Fruit fly (Drosophila melanogaster) whole organism, embryonic: ENCODE data around the gene nAChRbeta1.

Experiments
- Atf6 ChIP-seq: fragments of 200-800 bp; sonication (Bioruptor generic); IDR thresholded peaks from 2 replicates; pipeline ENCODE4 v1.3.6; 2022; ENCODE audit warnings: missing biosample characterization, missing genetic modification characterization
- CG10366 ChIP-seq: fragments of 200-800 bp; sonication (Bioruptor generic); IDR thresholded peaks from 2 replicates; pipeline ENCODE4 v1.3.6; 2022; ENCODE audit warnings: missing biosample characterization, missing genetic modification characterization
- CG11456 ChIP-seq: fragments of 200-800 bp; sonication (Bioruptor generic); IDR thresholded peaks from 3 replicates; pipeline ENCODE4 v1.3.6; 2022; ENCODE audit warnings: missing biosample characterization, missing genetic modification characterization
- CG11696 ChIP-seq: fragments of 200-800 bp; sonication (Bioruptor generic); IDR thresholded peaks from 2 replicates; pipeline ENCODE4 v1.3.6; 2022; ENCODE audit warnings: missing biosample characterization, missing genetic modification characterization
- CG13775 ChIP-seq: fragments of 200-800 bp; sonication (Bioruptor generic); optimal IDR thresholded peaks from 3 replicates; lab custom pipeline; 2017; ENCODE audit warnings: missing biosample characterization, mild to moderate bottlenecking, missing genetic modification characterization
- CG13894 ChIP-seq: fragments of 200-800 bp; sonication (Bioruptor generic); optimal IDR thresholded peaks from 3 replicates; lab custom pipeline; 2018; ENCODE audit warnings: missing biosample characterization, mild to moderate bottlenecking, missing genetic modification characterization, moderate library complexity
- CG14965 ChIP-seq: fragments of 200-800 bp; sonication (Bioruptor generic); optimal IDR thresholded peaks from 2 replicates; lab custom pipeline; 2016; ENCODE audit warnings: missing biosample characterization, missing genetic modification characterization, borderline replicate concordance
- CG16779 ChIP-seq: fragments of 200-800 bp; sonication (Bioruptor generic); IDR thresholded peaks from 2 replicates; pipeline ENCODE4 v1.3.6; 2022; ENCODE audit warnings: missing biosample characterization, missing genetic modification characterization
- CG17612 ChIP-seq: fragments of 200-800 bp; sonication (Bioruptor generic); IDR thresholded peaks from 2 replicates; pipeline ENCODE4 v1.3.6; 2022; ENCODE audit warnings: missing biosample characterization, missing genetic modification characterization
- CG32532 ChIP-seq: fragments of 200-800 bp; sonication (Bioruptor generic); IDR thresholded peaks from 2 replicates; pipeline ENCODE4 v1.3.6; 2022; ENCODE audit warnings: missing biosample characterization, missing genetic modification characterization
- CG34422 ChIP-seq: fragments of 200-800 bp; sonication (Bioruptor generic); IDR thresholded peaks from 3 replicates; pipeline ENCODE4 v1.3.6; 2022; ENCODE audit warnings: missing biosample characterization, missing genetic modification characterization
- CG3726 ChIP-seq: fragments of 200-800 bp; sonication (Bioruptor generic); IDR thresholded peaks from 3 replicates; pipeline ENCODE4, ENCODE4 v1.3.6; 2022; ENCODE audit warnings: missing biosample characterization, missing genetic modification characterization
- CG7839 ChIP-seq: fragments of 200-800 bp; sonication (Bioruptor generic); optimal IDR thresholded peaks from 3 replicates; lab custom pipeline; 2018; ENCODE audit warnings: missing biosample characterization, mild to moderate bottlenecking, missing genetic modification characterization, moderate library complexity
- CG9437 ChIP-seq: fragments of 200-800 bp; sonication (Bioruptor generic); optimal IDR thresholded peaks from 2 replicates; lab custom pipeline; 2018; ENCODE audit warnings: missing biosample characterization, mild to moderate bottlenecking, missing genetic modification characterization
- CTCF ChIP-seq: fragments of 200-800 bp; sonication (Bioruptor generic); optimal IDR thresholded peaks from 2 replicates; lab custom pipeline; 2017; ENCODE audit warnings: missing biosample characterization, mild to moderate bottlenecking, missing genetic modification characterization, moderate library complexity
- CkIIα-i1 ChIP-seq: fragments of 200-800 bp; sonication (Bioruptor generic); IDR thresholded peaks from 2 replicates; pipeline ENCODE4 v1.3.6; 2022; ENCODE audit warnings: missing biosample characterization, missing genetic modification characterization
- Ets65A ChIP-seq: fragments of 200-800 bp; sonication (Bioruptor generic); peaks from one replicate; lab custom pipeline; 2016; ENCODE audit warnings: missing biosample characterization, missing genetic modification characterization
- Hr3 ChIP-seq: fragments of 200-800 bp; sonication (Bioruptor generic); optimal IDR thresholded peaks from 3 replicates; lab custom pipeline; 2016; ENCODE audit warnings: missing biosample characterization, missing genetic modification characterization
- Med ChIP-seq: fragments of 200-800 bp; sonication (Bioruptor generic); peaks from one replicate; lab custom pipeline; 2016; ENCODE audit warnings: missing biosample characterization, missing genetic modification characterization, mild to moderate bottlenecking, inconsistent platforms, moderate library complexity
- Myb ChIP-seq: fragments of 200-800 bp; sonication (Bioruptor generic); optimal IDR thresholded peaks from 2 replicates; lab custom pipeline; 2016; ENCODE audit warnings: missing biosample characterization, missing genetic modification characterization
- Ssrp ChIP-seq: fragments of 200-800 bp; sonication (Bioruptor generic); optimal IDR thresholded peaks from 2 replicates; lab custom pipeline; 2018; ENCODE audit warnings: missing biosample characterization, mild to moderate bottlenecking, missing genetic modification characterization, moderate library complexity
- TFAM ChIP-seq: fragments of 200-800 bp; sonication (Bioruptor generic); optimal IDR thresholded peaks from 2 replicates; lab custom pipeline; 2017; ENCODE audit warnings: missing biosample characterization, missing genetic modification characterization, inconsistent platforms
- ab ChIP-seq: fragments of 200-800 bp; sonication (Bioruptor generic); optimal IDR thresholded peaks from 2 replicates; lab custom pipeline; 2016; ENCODE audit warnings: missing biosample characterization, missing genetic modification characterization
- abd-A ChIP-seq: fragments of 200-800 bp; sonication (Bioruptor generic); optimal IDR thresholded peaks from 3 replicates; lab custom pipeline; 2019; ENCODE audit warnings: missing biosample characterization, mild to moderate bottlenecking, missing genetic modification characterization, moderate library complexity
- al ChIP-seq: fragments of 200-800 bp; sonication (Bioruptor generic); IDR thresholded peaks from 2 replicates; pipeline ENCODE4 v1.3.6; 2022; ENCODE audit warnings: missing biosample characterization, missing genetic modification characterization
- chinmo ChIP-seq: fragments of 200-800 bp; sonication (Bioruptor generic); IDR thresholded peaks from 4 replicates; pipeline ENCODE4 v1.3.6; 2022; ENCODE audit warnings: missing biosample characterization, missing genetic modification characterization; ENCODE audit not compliant: partially characterized antibody
- crc ChIP-seq: fragments of 200-800 bp; sonication (Bioruptor generic); optimal IDR thresholded peaks from 2 replicates; lab custom pipeline; 2016; ENCODE audit warnings: missing biosample characterization, missing genetic modification characterization
- crol ChIP-seq: fragments of 200-800 bp; sonication (Bioruptor generic); IDR thresholded peaks from 2 replicates; pipeline ENCODE4 v1.3.6; 2022; ENCODE audit warnings: missing biosample characterization, missing genetic modification characterization
- cwo ChIP-seq: fragments of 200-800 bp; sonication (Bioruptor generic); optimal IDR thresholded peaks from 3 replicates; lab custom pipeline; 2017; ENCODE audit warnings: missing biosample characterization, missing genetic modification characterization, mild to moderate bottlenecking, moderate library complexity, missing genetic modification reagents
- dpn ChIP-seq, 2 experiments: fragments of 200-800 bp; sonication (Bioruptor generic); optimal IDR thresholded peaks; 3 replicates each; lab custom pipeline; 2016; ENCODE audit warnings: missing biosample characterization in 2 of 2, missing genetic modification characterization in 2 of 2
- gfzf ChIP-seq: fragments of 200-800 bp; sonication (Bioruptor generic); optimal IDR thresholded peaks from 2 replicates; lab custom pipeline; 2016; ENCODE audit warnings: missing biosample characterization, mild to moderate bottlenecking, missing genetic modification characterization, moderate library complexity
- knrl ChIP-seq: fragments of 200-800 bp; sonication (Bioruptor generic); IDR thresholded peaks from 3 replicates; pipeline ENCODE4 v1.3.6; 2022; ENCODE audit warnings: missing biosample characterization, missing genetic modification characterization; ENCODE audit not compliant: partially characterized antibody
- mam ChIP-seq: fragments of 200-800 bp; sonication (Bioruptor generic); optimal IDR thresholded peaks from 3 replicates; lab custom pipeline; 2016; ENCODE audit warnings: missing biosample characterization, missing genetic modification characterization
- peb ChIP-seq: fragments of 200-800 bp; sonication (Bioruptor generic); IDR thresholded peaks from 2 replicates; pipeline ENCODE4 v1.3.6; 2022; ENCODE audit warnings: missing biosample characterization, missing genetic modification characterization
- prd ChIP-seq, 3 experiments: fragments of >200 bp in 2 of 3; fragments of 200-800 bp in 1 of 3; sonication (Bioruptor generic) in 1 of 3; optimal IDR thresholded peaks in 2 of 3; IDR thresholded peaks in 1 of 3; 2 replicates in 2 of 3; 3 replicates in 1 of 3; pipeline versions ENCODE4 v1.3.6 to Lab custom; 2017 to 2022; ENCODE audit warnings: missing biosample characterization in 1 of 3, missing genetic modification characterization in 1 of 3
- sd ChIP-seq: fragments of 200-800 bp; sonication (Bioruptor generic); optimal IDR thresholded peaks from 3 replicates; lab custom pipeline; 2018; ENCODE audit warnings: missing biosample characterization, mild to moderate bottlenecking, missing genetic modification characterization, moderate library complexity
- tna ChIP-seq: fragments of 200-800 bp; sonication (Bioruptor generic); IDR thresholded peaks from 2 replicates; pipeline ENCODE4 v1.3.6; 2022; ENCODE audit warnings: missing biosample characterization, missing genetic modification characterization; ENCODE audit not compliant: partially characterized antibody
- unc-4 ChIP-seq: fragments of 200-800 bp; sonication (Bioruptor generic); IDR thresholded peaks from 2 replicates; pipeline ENCODE4 v1.3.6; 2022; ENCODE audit warnings: missing biosample characterization, missing genetic modification characterization; ENCODE audit not compliant: partially characterized antibody
- vvl ChIP-seq: fragments of 200-800 bp; sonication (Bioruptor generic); IDR thresholded peaks from 2 replicates; pipeline ENCODE4 v1.3.6; 2022; ENCODE audit warnings: missing biosample characterization, missing genetic modification characterization
- zfh2 ChIP-seq: fragments of 200-800 bp; sonication (Bioruptor generic); optimal IDR thresholded peaks from 2 replicates; lab custom pipeline; 2016; ENCODE audit warnings: missing biosample characterization, missing genetic modification characterization

The nAChRbeta1 gene

dm6 chr3L:4445824-4446223, 16.7 kb downstream of the nAChRbeta1 start (continued):
- TF ChIP-seq Atf6 (GFP tag; lab: Robert Waterston, UW) (no peak), dpn (GFP tag; optimal IDR thresholded peaks at IDR 0.05; lab: Kevin White, UChicago) (peak in 1 of 2 experiments; percentile 45), CkIIα-i1 (no peak), CG3726 (GFP tag; lab: Robert Waterston, UW) (no peak), TFAM (GFP tag; lab: Kevin White, UChicago) (no peak), CG17612 (GFP tag; lab: Robert Waterston, UW) (no peak), CG14965 (GFP tag; lab: Kevin White, UChicago) (no peak), CG34422 (no peak), gfzf (GFP tag; lab: Kevin White, UChicago) (no peak), Myb (no peak)

- TF ChIP-seq CG10366 (no peak), CG7839 (tag; lab: Kevin White, UChicago) (no peak), chinmo (0 out of 4 replicates have a peak, but pooled peaks have one; percentile 23), cwo (no peak), peb (no peak), crc (GFP tag; lab: Kevin White, UChicago) (no peak), ab (GFP tag; lab: Kevin White, UChicago) (no peak), abd-A (peak; percentile 34), CG13894 (tag; lab: Kevin White, UChicago) (peak; percentile 18), zfh2 (no peak), unc-4 (GFP tag; lab: Robert Waterston, UW) (no peak), CTCF (GFP tag; lab: Kevin White, UChicago) (no peak), gfzf (GFP tag; lab: Kevin White, UChicago) (no peak)
- TF ChIP-seq, all 482 proteins: peak for 3
These were observed 17.1 kb downstream of the nAChRbeta1 start, which contains the start of gene CG12607 for dm6 chr3L:4446273-4446672. CG12607 (plus strand) TSS chr3L:4446573.

dm6 chr3L:4447229-4447628, 18.1 kb downstream of the nAChRbeta1 start:
- TF ChIP-seq Ets65A (GFP tag; lab: Kevin White, UChicago): peak; percentile 45
- 0 out of 3 replicates have a peak, but pooled peaks have one; percentile 60 for TF ChIP-seq CG11456
- TF ChIP-seq CG13775 (GFP tag; lab: Kevin White, UChicago): no peak
- TF ChIP-seq crol (GFP tag; lab: Robert Waterston, UW): no peak
- TF ChIP-seq Med (GFP tag; lab: Kevin White, UChicago): peak; percentile 74
- no peak for TF ChIP-seq mam
- no peak for TF ChIP-seq knrl (GFP tag; lab: Robert Waterston, UW)
- TF ChIP-seq al: 0 out of 2 replicates have a peak, but pooled peaks have one; percentile 11
- no peak for TF ChIP-seq Ssrp
- no peak for TF ChIP-seq prd (optimal IDR thresholded peaks at IDR 0.05; lab: Kevin White, UChicago)
- no peak for TF ChIP-seq prd (GFP tag; IDR thresholded peaks at IDR 0.05; lab: Robert Waterston, UW)
- TF ChIP-seq CG16779 (GFP tag; lab: Robert Waterston, UW): 0 out of 2 replicates have a peak, but pooled peaks have one; percentile 11
- TF ChIP-seq sd (tag; lab: Kevin White, UChicago): no peak
- TF ChIP-seq vvl (GFP tag; lab: Robert Waterston, UW): no peak
- TF ChIP-seq CG9437: no peak
- TF ChIP-seq CG11696 (GFP tag; lab: Robert Waterston, UW): no peak
- no peak for TF ChIP-seq tna (GFP tag; lab: Robert Waterston, UW)
- no peak for TF ChIP-seq Hr3 (GFP tag; lab: Kevin White, UChicago)
- 0 out of 2 replicates have a peak, but pooled peaks have one; percentile 30 for TF ChIP-seq CG32532 (GFP tag; lab: Robert Waterston, UW)
